Worm (Caenorhabditis elegans): Measurements from ENCODE around the gene pes-8.

Gene pes-8

DNA sequence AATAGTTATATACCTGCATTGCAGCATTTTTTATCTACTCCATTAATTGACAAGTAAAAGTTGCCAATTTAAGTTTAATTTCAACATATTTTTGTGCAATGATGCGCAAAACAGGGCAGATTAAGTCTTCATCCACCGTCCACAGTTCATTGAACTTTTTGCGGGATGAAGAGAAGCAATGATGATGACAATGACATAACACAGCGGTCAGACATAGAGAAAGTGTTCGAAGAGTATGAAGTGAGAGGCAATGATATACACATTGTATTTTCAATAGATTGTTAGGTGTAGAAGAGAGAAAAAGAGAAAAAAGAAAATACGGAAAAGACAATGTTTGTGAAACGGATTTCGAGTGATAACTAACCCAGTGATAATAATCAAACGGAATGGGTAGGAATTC lies 24.7 kb upstream of the pes-8 start:
- TF ChIP-seq bed-3 (GFP tag; optimal IDR thresholded peaks at IDR 0.05) (no peak), elt-3 (tag; optimal IDR thresholded peaks at IDR 0.05) (peak; percentile 39), blmp-1 (tag; optimal IDR thresholded peaks at IDR 0.05) (peak; percentile 10), drap-1 (GFP tag; optimal IDR thresholded peaks at IDR 0.05) (no peak)

DNA sequence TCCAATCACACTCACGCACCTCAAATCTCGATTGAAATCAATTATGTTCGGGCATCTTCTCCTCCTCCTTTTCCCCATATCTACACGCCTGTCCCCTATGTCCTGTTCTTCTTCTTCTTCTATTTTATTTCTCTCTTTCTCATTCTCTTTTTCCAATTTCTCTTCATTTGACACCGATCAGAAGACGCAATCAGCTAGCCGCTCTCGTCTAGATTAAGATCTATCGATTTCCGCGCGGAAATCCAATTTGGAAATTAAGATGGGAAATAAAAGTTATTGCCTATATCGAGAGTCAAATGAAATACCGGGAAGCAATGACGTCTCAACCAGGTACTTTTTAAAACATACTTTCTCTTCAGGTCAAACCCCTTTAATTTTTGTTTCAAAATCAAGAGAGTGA lies 23.1 kb upstream of the pes-8 start:
- TF ChIP-seq ham-2 (GFP tag; optimal IDR thresholded peaks at IDR 0.05): peak; percentile 74
- TF ChIP-seq blmp-1 (tag; optimal IDR thresholded peaks at IDR 0.05): peak; percentile 12
- TF ChIP-seq unc-120 (tag; optimal IDR thresholded peaks at IDR 0.05; ENCODE audit: poor library complexity, severe bottlenecking): peak; percentile 24
- peak; percentile 15 for TF ChIP-seq hlh-1 (tag; optimal IDR thresholded peaks at IDR 0.05)
- no peak for TF ChIP-seq ceh-83 (GFP tag; optimal IDR thresholded peaks at IDR 0.05)
- TF ChIP-seq unc-62 (GFP tag; optimal IDR thresholded peaks at IDR 0.05): peak; percentile 27
- TF ChIP-seq sem-2 (GFP tag; optimal IDR thresholded peaks at IDR 0.05): no peak
- peak; percentile 85 for TF ChIP-seq elt-1 (tag; optimal IDR thresholded peaks at IDR 0.05; ENCODE audit: borderline replicate concordance, insufficient read depth)
- no peak for TF ChIP-seq mep-1 (tag; optimal IDR thresholded peaks at IDR 0.05)
- TF ChIP-seq cnd-1 (tag; optimal IDR thresholded peaks at IDR 0.05): no peak

DNA sequence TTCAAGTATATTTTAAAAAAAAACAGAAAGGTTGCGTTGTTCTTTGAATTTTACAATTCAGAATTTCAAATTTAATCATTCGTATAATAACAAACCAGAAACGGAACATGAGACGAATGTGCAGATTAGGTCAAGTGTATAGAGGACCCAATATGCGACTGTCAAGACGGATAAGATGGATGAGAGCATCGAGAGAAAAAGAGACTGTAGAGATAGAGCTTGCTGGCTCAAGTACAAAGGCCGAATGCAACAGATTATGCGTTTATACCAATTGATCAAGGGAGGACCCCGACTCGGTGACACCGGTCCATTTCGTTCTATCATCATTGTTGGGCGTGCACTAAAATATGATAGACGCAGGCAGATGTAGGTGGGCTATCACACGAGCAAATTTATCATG lies 21.3 kb upstream of the pes-8 start:
- TF ChIP-seq sptf-1 (tag; optimal IDR thresholded peaks at IDR 0.05) (no peak), nhr-2 (tag; optimal IDR thresholded peaks at IDR 0.05) (peak; percentile 64)

DNA sequence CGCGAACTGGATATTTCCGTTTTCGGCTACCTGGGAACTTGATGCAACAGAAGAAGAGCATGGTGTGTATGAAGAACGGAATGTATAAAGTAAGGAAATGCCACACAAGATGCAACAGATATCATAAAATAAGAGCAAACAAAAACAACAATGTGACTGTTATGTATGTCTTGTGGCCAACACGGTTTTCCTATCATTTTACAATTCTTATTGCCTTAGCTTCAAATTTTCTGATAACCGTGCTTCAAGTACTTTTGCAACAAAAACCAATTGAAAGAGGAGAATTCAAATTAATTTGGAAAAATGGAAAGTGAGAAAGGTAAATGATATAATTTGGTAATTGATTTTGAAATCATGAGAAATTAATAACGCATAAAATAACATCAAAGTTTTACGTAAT lies 20.0 kb upstream of the pes-8 start:
- TF ChIP-seq blmp-1 (tag; optimal IDR thresholded peaks at IDR 0.05) (no peak), nhr-2 (tag; optimal IDR thresholded peaks at IDR 0.05) (no peak), nhr-76 (tag; optimal IDR thresholded peaks at IDR 0.05) (no peak), ces-1 (GFP tag; optimal IDR thresholded peaks at IDR 0.05) (no peak), nhr-28 (tag; optimal IDR thresholded peaks at IDR 0.05) (no peak), ztf-11 (tag; optimal IDR thresholded peaks at IDR 0.05) (no peak), snpc-4 (tag; optimal IDR thresholded peaks at IDR 0.05) (no peak), M03D4.4 (tag; optimal IDR thresholded peaks at IDR 0.05) (no peak), ham-2 (GFP tag; optimal IDR thresholded peaks at IDR 0.05) (no peak), lin-32 (GFP tag; optimal IDR thresholded peaks at IDR 0.05) (no peak), sptf-1 (tag; optimal IDR thresholded peaks at IDR 0.05) (no peak), lsy-2 (tag; optimal IDR thresholded peaks at IDR 0.05) (no peak), zip-8 (tag; optimal IDR thresholded peaks at IDR 0.05) (no peak), unc-39 (tag; optimal IDR thresholded peaks at IDR 0.05) (no peak), elt-3 (tag; optimal IDR thresholded peaks at IDR 0.05) (no peak), ceh-43 (GFP tag; optimal IDR thresholded peaks at IDR 0.05) (no peak), ceh-83 (GFP tag; optimal IDR thresholded peaks at IDR 0.05) (no peak), mls-2 (tag; optimal IDR thresholded peaks at IDR 0.05) (no peak), ceh-39 (tag; optimal IDR thresholded peaks at IDR 0.05) (no peak), flh-1 (GFP tag; optimal IDR thresholded peaks at IDR 0.05) (no peak)

DNA sequence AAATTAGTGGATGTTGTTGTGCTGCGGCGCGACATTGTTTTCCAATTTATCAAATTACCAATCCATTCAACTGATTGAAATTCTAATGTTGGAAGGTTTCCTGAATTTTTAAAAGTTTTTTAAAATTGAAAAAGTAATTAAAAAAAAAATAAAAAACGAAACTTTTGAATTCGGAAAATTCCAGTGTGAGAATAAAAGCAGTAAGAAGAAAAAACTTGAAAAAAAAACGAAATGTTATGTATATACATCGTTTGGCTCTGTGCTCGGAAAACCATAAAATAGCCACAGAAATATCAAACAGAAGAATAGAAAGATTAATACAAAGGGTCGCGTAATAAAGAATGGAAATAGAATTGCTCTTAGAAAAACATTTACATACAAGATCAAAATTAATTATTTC lies 19.6 kb upstream of the pes-8 start, which contains the start of gene vav-1:
vav-1 (minus strand) TSS at position 101 of the 400 bp plus-strand sequence.
- TF ChIP-seq cnd-1 (tag; optimal IDR thresholded peaks at IDR 0.05) (no peak), flh-1 (GFP tag; optimal IDR thresholded peaks at IDR 0.05) (no peak), tbx-8 (GFP tag; optimal IDR thresholded peaks at IDR 0.05) (no peak), nhr-237 (tag; optimal IDR thresholded peaks at IDR 0.05) (no peak), mep-1 (tag; optimal IDR thresholded peaks at IDR 0.05) (no peak), ceh-39 (tag; optimal IDR thresholded peaks at IDR 0.05) (no peak), elt-1 (tag; optimal IDR thresholded peaks at IDR 0.05; ENCODE audit: borderline replicate concordance, insufficient read depth) (no peak), ham-2 (GFP tag; optimal IDR thresholded peaks at IDR 0.05) (no peak), drap-1 (GFP tag; optimal IDR thresholded peaks at IDR 0.05) (no peak), sem-2 (GFP tag; optimal IDR thresholded peaks at IDR 0.05) (no peak), ceh-83 (GFP tag; optimal IDR thresholded peaks at IDR 0.05) (no peak), pha-4 (tag; optimal IDR thresholded peaks at IDR 0.05) (no peak), elt-3 (tag; optimal IDR thresholded peaks at IDR 0.05) (no peak), unc-39 (tag; optimal IDR thresholded peaks at IDR 0.05) (no peak), unc-120 (tag; optimal IDR thresholded peaks at IDR 0.05; ENCODE audit: poor library complexity, severe bottlenecking) (no peak), nhr-2 (tag; optimal IDR thresholded peaks at IDR 0.05) (no peak), mab-5 (tag; optimal IDR thresholded peaks at IDR 0.05) (no peak), zip-8 (tag; optimal IDR thresholded peaks at IDR 0.05) (no peak), nhr-76 (tag; optimal IDR thresholded peaks at IDR 0.05) (no peak), nhr-28 (tag; optimal IDR thresholded peaks at IDR 0.05) (no peak)

Measured in whole organism, mixed stage, embryonic.